Fruit fly (Drosophila melanogaster): Measurements from ENCODE around the gene CG6138.
A peak's percentile ranks its signal among the peaks of the same experiment; 100 is the strongest.

dm6 chr2L:10528984-10529383, 38.1 kb upstream of the CG6138 start:
- TF ChIP-seq pan (optimal IDR thresholded peaks at IDR 0.05) (no peak), Dif (GFP tag; optimal IDR thresholded peaks at IDR 0.05; ENCODE audit: partially characterized antibody) (no peak), fru (GFP tag; optimal IDR thresholded peaks at IDR 0.05) (no peak), rgr (GFP tag; optimal IDR thresholded peaks at IDR 0.05) (no peak), CrebA (GFP tag; optimal IDR thresholded peaks at IDR 0.05; ENCODE audit: borderline replicate concordance) (peak; percentile 1), Mio (GFP tag; optimal IDR thresholded peaks at IDR 0.05) (no peak), dsf (GFP tag; optimal IDR thresholded peaks at IDR 0.05; ENCODE audit: borderline replicate concordance) (no peak), Abd-B (GFP tag; optimal IDR thresholded peaks at IDR 0.05) (no peak), usp (GFP tag; optimal IDR thresholded peaks at IDR 0.05) (no peak)

All from whole organism, wandering third instar larva.